Worm (Caenorhabditis elegans) whole organism, L4 larva: ENCODE data around the gene acr-7.

Experiments used
- T26A8.4 ChIP-seq: fragments of 200-800 bp; sonication (Bioruptor generic); IDR thresholded peaks from 2 replicates; pipeline ENCODE4 v1.3.6; 2022; ENCODE audit warnings: missing genetic modification characterization, missing compliant biosample characterization
- Y105C5A.15 ChIP-seq: fragments of 200-800 bp; sonication (Bioruptor generic); IDR thresholded peaks from 2 replicates; pipeline ENCODE4 v1.3.6; 2022; ENCODE audit warnings: missing genetic modification characterization, missing compliant biosample characterization
- aly-2 ChIP-seq: sonication (generic microtip); optimal IDR thresholded peaks from 2 replicates; lab custom pipeline; 2018; ENCODE audit warnings: missing biosample characterization, missing genetic modification characterization
- ceh-28 ChIP-seq: fragments of 150-350 bp; optimal IDR thresholded peaks from 2 replicates; lab custom pipeline; 2014; ENCODE audit warnings: missing biosample characterization, missing genetic modification reagents, missing genetic modification characterization
- ces-1 ChIP-seq: fragments of 150-350 bp; sonication (generic microtip); optimal IDR thresholded peaks from 4 replicates; lab custom pipeline; 2014; ENCODE audit warnings: missing biosample characterization, missing genetic modification reagents, missing genetic modification characterization
- dve-1 ChIP-seq: sonication (generic microtip); optimal IDR thresholded peaks from 2 replicates; lab custom pipeline; 2017; ENCODE audit warnings: antibody characterized with exemption, mild to moderate bottlenecking, missing genetic modification characterization, missing compliant biosample characterization; ENCODE audit not compliant: insufficient read depth
- lsy-2 ChIP-seq, 2 experiments: fragments of 150-350 bp in 1 of 2; sonication (generic microtip) in 1 of 2; optimal IDR thresholded peaks; 2 replicates each; lab custom pipeline; 2014 to 2017; ENCODE audit warnings: missing biosample characterization in 2 of 2, missing genetic modification characterization in 2 of 2
- madf-5 ChIP-seq, 2 experiments: fragments of 200-800 bp; sonication (Bioruptor generic); IDR thresholded peaks; 2 replicates each; pipeline ENCODE4 v1.3.6; 2022; ENCODE audit warnings: missing compliant biosample characterization in 2 of 2, missing genetic modification characterization in 2 of 2
- mdl-1 ChIP-seq, 2 experiments: fragments of 150-350 bp in 1 of 2; sonication (generic microtip) in 1 of 2; optimal IDR thresholded peaks; 2 replicates each; lab custom pipeline; 2014 to 2017; ENCODE audit warnings: missing biosample characterization in 2 of 2, missing genetic modification characterization in 2 of 2
- nhr-11 ChIP-seq: fragments of 150-350 bp; optimal IDR thresholded peaks from 2 replicates; lab custom pipeline; 2014; ENCODE audit warnings: missing biosample characterization, missing genetic modification characterization
- nhr-28 ChIP-seq: fragments of 150-350 bp; optimal IDR thresholded peaks from 2 replicates; lab custom pipeline; 2014; ENCODE audit warnings: missing biosample characterization, missing genetic modification characterization

DNA sequence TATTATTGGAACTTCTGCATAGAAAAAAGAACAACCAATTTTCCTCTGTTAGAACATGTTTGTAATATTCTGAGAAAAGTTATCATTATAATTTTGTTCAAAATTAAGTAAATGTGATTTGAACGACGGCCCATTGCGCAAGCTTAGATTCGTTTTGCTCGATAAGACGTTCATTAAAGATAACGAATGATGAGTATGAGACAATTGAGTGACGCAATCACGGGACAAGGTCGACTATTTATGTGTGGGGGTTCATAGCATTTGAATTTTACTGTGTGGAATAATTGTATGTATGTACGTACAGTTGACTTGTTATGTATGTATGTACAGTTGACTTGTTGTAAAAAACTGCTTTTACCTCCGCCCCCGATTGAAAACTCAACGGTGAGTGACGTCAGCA is 30.2 kb downstream of the acr-7 start:
- TF ChIP-seq lsy-2 (tag; optimal IDR thresholded peaks at IDR 0.05; lab: Kevin White, UChicago) (no peak), Y105C5A.15 (GFP tag; lab: Robert Waterston, UW) (no peak), aly-2 (tag; lab: Kevin White, UChicago) (no peak), dve-1 (tag; lab: Kevin White, UChicago) (no peak), ces-1 (no peak), T26A8.4 (GFP tag; lab: Robert Waterston, UW) (no peak), mdl-1 (tag; optimal IDR thresholded peaks at IDR 0.05; lab: Kevin White, UChicago) (no peak), nhr-28 (no peak), madf-5 (GFP tag; IDR thresholded peaks at IDR 0.05; lab: Robert Waterston, UW) (no peak), nhr-11 (tag; lab: Kevin White, UChicago) (no peak), ceh-28 (tag; lab: Kevin White, UChicago) (no peak)
